Worm (Caenorhabditis elegans) whole organism, L4/young adult: ENCODE measurements around the gene C25F9.10.

Source experiments
- W03F9.2 ChIP-seq: fragments of 150-350 bp; optimal IDR thresholded peaks from 2 replicates; lab custom pipeline; 2014; ENCODE audit warnings: missing biosample characterization, missing genetic modification characterization
- dao-5 ChIP-seq: sonication (generic microtip); optimal IDR thresholded peaks from 2 replicates; lab custom pipeline; 2016; ENCODE audit warnings: missing genotype, missing genetic modification characterization, moderate library complexity, missing compliant biosample characterization
- him-1 ChIP-seq: sonication (generic microtip); optimal IDR thresholded peaks from 2 replicates; lab custom pipeline; 2016; ENCODE audit warnings: missing genotype, missing genetic modification reagents, missing genetic modification characterization, missing compliant biosample characterization

The C25F9.10 gene

DNA sequence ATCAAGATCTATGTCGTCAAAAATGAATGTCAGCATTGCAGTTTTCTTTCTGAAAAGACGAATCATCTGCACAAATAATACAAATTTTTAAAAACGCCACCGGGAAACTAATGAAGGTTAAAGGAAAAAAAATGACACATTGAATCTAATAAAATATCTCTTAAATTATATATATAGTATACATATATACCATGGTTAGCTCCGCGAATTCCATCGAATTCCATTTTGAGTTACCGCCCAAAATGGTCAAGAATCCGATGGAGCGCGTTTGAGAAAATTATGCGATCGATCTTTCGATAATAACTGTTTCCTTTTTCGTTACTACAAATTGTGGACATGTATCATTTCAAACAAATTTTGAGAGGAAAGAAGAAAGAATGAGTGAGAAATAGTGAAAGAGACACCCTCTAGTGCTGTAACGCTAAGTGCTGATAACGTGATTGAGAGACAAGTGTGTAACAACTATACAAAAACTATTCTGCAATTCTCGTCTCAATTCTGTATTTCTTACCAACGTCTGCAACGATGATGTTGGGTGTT lies at the start of gene C25F9.10, which contains the start of gene C25F9.6:
Gene C25F9.10 (plus strand): TSS at position 454 of the 540 bp plus-strand sequence.
Gene C25F9.6 (minus strand): TSS at position 51 of the 540 bp plus-strand sequence.
- no peak for TF ChIP-seq dao-5 (tag; lab: Kevin White, UChicago)
- no peak for TF ChIP-seq W03F9.2 (tag; lab: Kevin White, UChicago)
- TF ChIP-seq him-1 (tag; lab: Kevin White, UChicago): no peak

DNA sequence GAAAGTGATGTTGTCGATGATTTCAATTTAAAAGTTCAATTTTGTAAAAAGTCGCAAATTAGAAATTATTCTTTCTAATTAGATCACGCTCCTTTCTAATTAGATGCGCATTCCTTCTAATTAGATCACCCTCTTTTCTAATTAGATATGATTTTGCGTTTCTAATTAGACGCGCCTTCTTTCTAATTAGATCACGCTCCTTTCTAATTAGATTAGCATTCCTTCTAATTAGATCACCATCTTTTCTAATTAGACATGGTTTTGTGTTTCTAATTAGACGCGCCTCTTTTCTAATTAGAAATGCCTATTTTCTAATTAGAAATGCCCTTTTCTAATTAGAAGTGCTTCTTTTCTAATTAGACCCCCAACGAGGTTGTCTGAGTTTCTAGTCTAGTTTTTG lies 48.8 kb upstream of the C25F9.10 start:
- TF ChIP-seq dao-5 (tag; lab: Kevin White, UChicago): no peak

DNA sequence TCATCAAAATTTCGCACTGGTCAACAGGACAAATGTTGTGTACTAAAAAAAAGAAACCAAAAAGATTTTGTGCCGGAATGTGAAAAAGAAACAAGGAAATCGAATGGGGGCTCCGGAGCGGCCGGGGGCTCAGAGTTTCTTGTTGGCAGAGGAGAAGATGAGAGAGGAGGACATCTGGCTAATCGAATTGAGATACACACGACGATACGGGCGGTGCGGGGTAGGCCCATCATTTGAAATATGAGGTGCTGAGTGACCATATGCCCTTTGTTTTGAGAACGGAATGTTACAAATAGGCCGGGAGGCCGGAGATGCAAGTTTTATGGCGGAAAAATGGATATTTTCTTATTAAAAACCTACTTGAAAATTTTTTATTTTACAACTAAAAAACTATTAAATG lies 47.5 kb upstream of the C25F9.10 start:
- TF ChIP-seq dao-5 (tag; lab: Kevin White, UChicago) (no peak), W03F9.2 (tag; lab: Kevin White, UChicago) (no peak), him-1 (tag; lab: Kevin White, UChicago) (no peak)

DNA sequence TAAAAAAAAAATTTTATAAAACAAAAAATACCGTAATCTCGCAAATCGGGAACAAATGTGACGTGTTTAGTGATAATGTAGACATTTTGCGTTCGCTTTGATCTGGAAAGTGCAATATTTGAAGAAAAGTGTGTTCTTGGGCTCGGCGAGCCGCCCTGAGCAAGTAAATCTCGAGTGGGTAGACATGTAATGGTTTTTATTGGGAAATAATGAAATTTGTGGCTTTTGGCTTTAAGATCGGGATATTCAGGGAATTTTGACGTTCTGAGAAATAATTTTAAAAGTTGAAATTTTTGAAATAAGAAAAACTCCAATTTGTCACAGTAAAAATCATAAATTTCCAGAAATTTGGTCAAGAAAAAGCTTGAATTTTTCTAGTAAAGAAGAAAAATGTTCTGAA lies 43.0 kb upstream of the C25F9.10 start, which contains the start of gene C14B4.2:
Gene C14B4.2 (minus strand): TSS at position 101 of the 400 bp plus-strand sequence.
- TF ChIP-seq him-1 (tag; lab: Kevin White, UChicago) (no peak), dao-5 (tag; lab: Kevin White, UChicago) (no peak), W03F9.2 (tag; lab: Kevin White, UChicago) (no peak)

DNA sequence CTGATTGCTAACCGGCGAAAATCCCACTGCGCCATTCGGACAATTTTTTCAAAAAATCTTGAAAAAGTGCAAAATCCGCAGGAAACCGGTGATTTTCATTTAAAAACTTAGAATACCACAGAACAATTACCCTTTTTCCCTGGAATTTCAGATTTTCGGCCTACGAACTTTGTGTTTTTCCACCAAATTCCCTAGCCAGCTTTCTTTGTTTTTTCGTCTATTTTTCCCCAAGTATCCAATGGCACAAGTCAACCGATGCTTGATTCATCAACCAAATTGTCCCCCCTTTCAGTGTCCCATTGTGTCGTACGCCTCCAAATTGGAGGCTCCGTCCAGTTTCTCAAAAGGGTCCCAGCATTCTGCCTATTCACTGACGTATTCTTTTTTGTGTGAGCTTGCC lies 35.3 kb upstream of the C25F9.10 start, which contains the start of gene Y43F8A.1:
Gene Y43F8A.1 (plus strand): TSS at position 301 of the 400 bp plus-strand sequence.
- TF ChIP-seq him-1 (tag; lab: Kevin White, UChicago) (no peak), dao-5 (tag; lab: Kevin White, UChicago) (no peak), W03F9.2 (tag; lab: Kevin White, UChicago) (no peak)

DNA sequence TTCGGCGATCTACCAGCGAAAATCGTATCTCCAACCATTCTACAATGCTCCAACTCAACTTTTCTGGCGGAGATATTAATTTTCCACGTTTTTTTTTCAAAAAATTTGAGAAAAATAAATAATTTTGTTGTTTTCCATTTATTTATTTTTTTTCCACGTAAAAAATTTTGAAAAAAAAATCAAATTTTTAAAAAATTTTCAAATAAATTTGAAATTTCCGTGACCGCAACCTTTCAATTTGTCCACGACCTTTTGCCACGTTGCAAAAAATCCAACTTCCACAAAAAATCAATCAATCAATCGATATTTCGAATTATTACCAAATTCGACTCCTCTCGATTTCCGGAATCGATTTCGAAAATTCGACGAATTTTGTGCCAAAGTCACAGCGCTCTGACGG lies 34.3 kb upstream of the C25F9.10 start, which contains the start of gene Y43F8A.2:
Gene Y43F8A.2 (plus strand): TSS at position 301 of the 400 bp plus-strand sequence.
- TF ChIP-seq W03F9.2 (tag; lab: Kevin White, UChicago): no peak
- no peak for TF ChIP-seq him-1 (tag; lab: Kevin White, UChicago)
- no peak for TF ChIP-seq dao-5 (tag; lab: Kevin White, UChicago)

DNA sequence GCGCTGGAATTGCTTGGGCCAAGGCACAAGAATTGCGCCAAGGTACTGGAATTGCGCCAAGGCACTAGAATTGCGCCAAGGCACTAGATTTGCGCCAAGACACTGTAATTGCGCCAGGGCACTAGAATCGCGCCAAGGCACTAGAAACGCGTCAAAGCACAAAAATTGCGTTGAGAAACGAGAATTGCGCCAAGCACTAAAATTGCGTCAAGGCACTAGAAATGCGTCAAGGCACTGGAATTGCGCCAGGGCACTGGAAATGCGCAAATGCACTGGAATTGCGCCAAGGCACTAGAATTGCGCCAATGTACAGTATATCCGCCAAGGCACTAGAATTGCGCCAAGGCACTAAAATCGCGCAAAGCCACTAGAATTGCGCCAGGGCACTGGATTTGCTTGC lies 33.8 kb upstream of the C25F9.10 start:
- TF ChIP-seq W03F9.2 (tag; lab: Kevin White, UChicago) (no peak), him-1 (tag; lab: Kevin White, UChicago) (no peak), dao-5 (tag; lab: Kevin White, UChicago) (no peak)

- TF ChIP-seq W03F9.2 (tag; lab: Kevin White, UChicago) (no peak), him-1 (tag; lab: Kevin White, UChicago) (no peak), dao-5 (tag; lab: Kevin White, UChicago) (no peak)
These were observed 28.5 kb upstream of the C25F9.10 start, which contains the start of gene nceh-1 for ce11 chrV:19377014-19377494. TSS of gene nceh-1 (plus strand) at chrV:19377444.

- no peak for TF ChIP-seq him-1 (tag; lab: Kevin White, UChicago)
- TF ChIP-seq dao-5 (tag; lab: Kevin White, UChicago): no peak
These were observed 24.6 kb upstream of the C25F9.10 start, which contains the start of gene srw-84 for ce11 chrV:19380968-19381367. TSS of gene srw-84 (plus strand) at chrV:19381268.

DNA sequence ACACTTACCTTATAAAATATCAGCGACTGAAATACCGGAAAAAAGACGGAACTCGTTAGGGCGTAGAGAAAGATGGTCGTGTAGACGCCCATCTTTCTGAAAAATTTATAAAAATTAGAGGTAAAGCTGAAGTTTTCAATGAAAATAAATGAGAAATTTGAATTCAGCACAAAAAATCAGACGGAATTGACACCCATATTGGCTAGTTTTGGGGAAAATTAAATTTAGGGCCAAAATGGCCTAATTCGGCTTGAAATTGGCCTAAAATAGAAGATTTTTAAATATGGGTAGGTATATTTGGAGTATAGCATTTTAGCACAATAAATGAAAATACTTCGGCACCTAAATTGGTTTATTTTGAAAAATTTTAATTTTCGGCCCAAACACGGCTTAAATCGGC lies 15.5 kb upstream of the C25F9.10 start, which contains the start of gene slcr-46.2:
Gene slcr-46.2 (minus strand): TSS at position 101 of the 400 bp plus-strand sequence.
- TF ChIP-seq him-1 (tag; lab: Kevin White, UChicago) (no peak), W03F9.2 (tag; lab: Kevin White, UChicago) (no peak), dao-5 (tag; lab: Kevin White, UChicago) (no peak)

DNA sequence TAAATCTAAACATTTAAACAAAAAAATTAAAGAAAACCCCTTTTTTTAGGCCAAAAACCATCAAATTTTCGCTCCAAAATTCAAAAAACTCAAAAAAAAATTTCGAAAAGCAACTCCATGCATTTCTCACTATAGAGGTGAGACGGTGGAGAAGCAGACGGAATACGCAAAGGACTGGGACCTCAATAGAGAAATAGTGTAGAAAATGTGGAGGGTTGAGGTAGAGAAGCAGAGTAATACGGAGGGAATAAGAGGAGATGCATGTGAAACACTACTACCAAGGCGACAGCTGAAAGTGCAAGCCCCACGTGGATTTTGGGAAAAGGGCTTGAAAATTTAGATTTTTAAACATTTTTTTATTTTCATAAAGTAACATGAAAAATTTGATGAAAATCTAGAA lies 14.3 kb upstream of the C25F9.10 start:
- TF ChIP-seq dao-5 (tag; lab: Kevin White, UChicago): no peak
- no peak for TF ChIP-seq W03F9.2 (tag; lab: Kevin White, UChicago)
- no peak for TF ChIP-seq him-1 (tag; lab: Kevin White, UChicago)

ce11 chrV:19394750-19395149 lies 10.8 kb upstream of the C25F9.10 start, which contains the start of gene C25F9.8:
TSS of gene C25F9.8 (plus strand) at chrV:19395050.
- TF ChIP-seq him-1 (tag; lab: Kevin White, UChicago): no peak
- no peak for TF ChIP-seq dao-5 (tag; lab: Kevin White, UChicago)
- TF ChIP-seq W03F9.2 (tag; lab: Kevin White, UChicago): no peak

- no peak for TF ChIP-seq dao-5 (tag; lab: Kevin White, UChicago)
- TF ChIP-seq W03F9.2 (tag; lab: Kevin White, UChicago): no peak
- TF ChIP-seq him-1 (tag; lab: Kevin White, UChicago): no peak
These were observed 8.8 kb upstream of the C25F9.10 start for ce11 chrV:19396576-19397313.
